Worm (Caenorhabditis elegans) whole organism, L1 larva: ENCODE measurements around the gene T08B6.1.

Source experiments
- C16A3.4 ChIP-seq: fragments of 150-350 bp; optimal IDR thresholded peaks from 2 replicates; lab custom pipeline; 2014; ENCODE audit warnings: missing biosample characterization, missing genetic modification characterization
- F16B12.6 ChIP-seq: fragments of 150-350 bp; optimal IDR thresholded peaks from 2 replicates; lab custom pipeline; 2014; ENCODE audit warnings: missing biosample characterization, missing genetic modification characterization
- Y116A8C.19 ChIP-seq: sonication (generic microtip); optimal IDR thresholded peaks from 2 replicates; lab custom pipeline; 2016; ENCODE audit warnings: missing compliant biosample characterization, missing genetic modification characterization, borderline replicate concordance
- alr-1 ChIP-seq: fragments of 200-800 bp; sonication (Bioruptor generic); optimal IDR thresholded peaks from 2 replicates; lab custom pipeline; 2018; ENCODE audit warnings: borderline replicate concordance, mild to moderate bottlenecking, missing genetic modification characterization, missing compliant biosample characterization
- ceh-63 ChIP-seq: fragments of 200-800 bp; sonication (Bioruptor generic); optimal IDR thresholded peaks from 2 replicates; lab custom pipeline; 2018; ENCODE audit warnings: mild to moderate bottlenecking, missing genetic modification characterization, missing compliant biosample characterization
- ceh-82 ChIP-seq, 3 experiments: fragments of 150-350 bp in 1 of 3; sonication (generic microtip) in 2 of 3; optimal IDR thresholded peaks; 2 replicates each; lab custom pipeline; 2014 to 2017; ENCODE audit warnings: missing biosample characterization in 3 of 3, missing genetic modification characterization in 3 of 3
- ceh-88 ChIP-seq: fragments of 200-800 bp; sonication (Bioruptor generic); IDR thresholded peaks from 2 replicates; pipeline ENCODE4 v1.3.6; 2022; ENCODE audit warnings: missing genetic modification characterization, missing compliant biosample characterization
- dpl-1 ChIP-seq, 3 experiments: fragments of 150-350 bp in 2 of 3; sonication (generic microtip) in 1 of 3; optimal IDR thresholded peaks; 2 replicates each; lab custom pipeline; 2014 to 2017; ENCODE audit warnings: missing biosample characterization in 3 of 3, missing genetic modification characterization in 3 of 3, missing genetic modification reagents in 3 of 3
- efl-1 ChIP-seq, 4 experiments: fragments of 150-350 bp; optimal IDR thresholded peaks in 3 of 4; peaks in 1 of 4; 1 replicate in 1 of 4; 2 replicates in 3 of 4; lab custom pipeline; 2014; ENCODE audit warnings: missing biosample characterization in 2 of 4, missing genetic modification characterization in 2 of 4, missing genetic modification reagents in 2 of 4
- egl-13 ChIP-seq: sonication (generic microtip); optimal IDR thresholded peaks from 2 replicates; lab custom pipeline; 2016; ENCODE audit warnings: missing genotype, missing genetic modification reagents, missing genetic modification characterization, missing compliant biosample characterization
- elt-2 ChIP-seq: sonication (generic microtip); optimal IDR thresholded peaks from 2 replicates; lab custom pipeline; 2016; ENCODE audit warnings: missing genetic modification characterization, mild to moderate bottlenecking, inconsistent platforms, missing compliant biosample characterization, missing genetic modification reagents
- elt-3 ChIP-seq, 6 experiments: fragments of 150-350 bp in 1 of 6; sonication (generic microtip); optimal IDR thresholded peaks; 2 replicates each; lab custom pipeline; 2017 to 2018; ENCODE audit warnings: missing biosample characterization in 6 of 6, missing genetic modification characterization in 6 of 6, inconsistent platforms in 1 of 6
- hpl-2 ChIP-seq: fragments of 150-350 bp; optimal IDR thresholded peaks from 2 replicates; lab custom pipeline; 2014; ENCODE audit warnings: missing biosample characterization, missing genetic modification reagents, missing genetic modification characterization
- lin-15B ChIP-seq: fragments of 150-350 bp; sonication (generic microtip); optimal IDR thresholded peaks from 3 replicates; lab custom pipeline; 2014; ENCODE audit warnings: missing biosample characterization, missing genetic modification characterization
- mep-1 ChIP-seq: fragments of 150-350 bp; optimal IDR thresholded peaks from 2 replicates; lab custom pipeline; 2014; ENCODE audit warnings: missing biosample characterization, missing genetic modification characterization
- nhr-19 ChIP-seq: fragments of 200-800 bp; sonication (Bioruptor generic); conservative IDR thresholded peaks from 2 replicates; pipeline ENCODE4 v1.3.6; 2022; ENCODE audit warnings: missing genetic modification characterization, missing compliant biosample characterization
- nhr-237 ChIP-seq: fragments of 150-350 bp; optimal IDR thresholded peaks from 2 replicates; lab custom pipeline; 2014; ENCODE audit warnings: missing biosample characterization, missing genetic modification characterization
- nhr-47 ChIP-seq: sonication (generic microtip); optimal IDR thresholded peaks from 2 replicates; lab custom pipeline; 2016; ENCODE audit warnings: mild to moderate bottlenecking, missing genetic modification characterization, moderate library complexity, missing compliant biosample characterization
- unc-130 ChIP-seq: fragments of 150-350 bp; optimal IDR thresholded peaks from 2 replicates; lab custom pipeline; 2017; ENCODE audit warnings: missing biosample characterization, missing genetic modification characterization, inconsistent platforms
- unc-98 ChIP-seq: fragments of 200-800 bp; sonication (Bioruptor generic); IDR thresholded peaks from 2 replicates; pipeline ENCODE4 v1.3.6; 2022; ENCODE audit warnings: missing genetic modification characterization, missing compliant biosample characterization
- xbp-1 ChIP-seq: sonication (generic microtip); optimal IDR thresholded peaks from 2 replicates; lab custom pipeline; 2016; ENCODE audit warnings: missing genetic modification characterization, missing compliant biosample characterization
- zip-4 ChIP-seq: fragments of 200-800 bp; sonication (Bioruptor generic); optimal IDR thresholded peaks from 2 replicates; lab custom pipeline; 2018; ENCODE audit warnings: mild to moderate bottlenecking, missing genetic modification characterization, moderate library complexity, missing compliant biosample characterization
- ztf-11 ChIP-seq, 2 experiments: sonication (generic microtip); optimal IDR thresholded peaks; 2 replicates each; lab custom pipeline; 2016 to 2017; ENCODE audit warnings: missing genetic modification characterization in 2 of 2, missing biosample characterization in 1 of 2, missing compliant biosample characterization in 1 of 2

T08B6.1 gene

DNA sequence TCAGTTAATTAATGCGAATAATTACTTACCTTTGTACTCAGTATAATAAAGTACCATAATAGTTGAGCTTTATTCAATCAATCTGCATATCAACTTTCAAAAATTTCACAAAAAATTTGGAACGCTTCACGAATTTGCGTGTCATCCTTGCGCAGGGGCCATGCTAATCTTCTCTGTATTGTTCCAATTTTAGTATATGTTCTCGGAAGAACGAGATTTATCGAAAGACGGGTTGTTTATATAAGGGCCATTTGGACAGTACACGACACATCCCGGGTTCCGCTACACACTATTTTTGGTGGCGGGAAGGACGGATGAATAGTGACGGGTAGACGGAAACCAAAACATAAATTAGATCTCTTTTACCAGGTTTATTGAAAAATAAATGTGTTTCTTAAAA lies 22.6 kb downstream of the T08B6.1 start:
- TF ChIP-seq unc-98 (GFP tag; lab: Robert Waterston, UW): no peak
- no peak for TF ChIP-seq C16A3.4 (tag; lab: Kevin White, UChicago)
- no peak for TF ChIP-seq ceh-63
- TF ChIP-seq nhr-47 (tag; lab: Kevin White, UChicago): no peak
- TF ChIP-seq Y116A8C.19 (tag; lab: Kevin White, UChicago): no peak

ce11 chrIV:4861449-4861848 lies 25.7 kb downstream of the T08B6.1 start, which contains the start of the genes Y17G9A.4 and str-173:
Y17G9A.4 (minus strand) TSS chrIV:4861549.
str-173 (plus strand) TSS chrIV:4861773.
- TF ChIP-seq unc-130 (tag; lab: Kevin White, UChicago): no peak
- no peak for TF ChIP-seq ztf-11 (tag; optimal IDR thresholded peaks at IDR 0.05; lab: Kevin White, UChicago)
- no peak for TF ChIP-seq xbp-1
- TF ChIP-seq mep-1: no peak
- TF ChIP-seq lin-15B (tag; lab: Kevin White, UChicago): no peak

DNA sequence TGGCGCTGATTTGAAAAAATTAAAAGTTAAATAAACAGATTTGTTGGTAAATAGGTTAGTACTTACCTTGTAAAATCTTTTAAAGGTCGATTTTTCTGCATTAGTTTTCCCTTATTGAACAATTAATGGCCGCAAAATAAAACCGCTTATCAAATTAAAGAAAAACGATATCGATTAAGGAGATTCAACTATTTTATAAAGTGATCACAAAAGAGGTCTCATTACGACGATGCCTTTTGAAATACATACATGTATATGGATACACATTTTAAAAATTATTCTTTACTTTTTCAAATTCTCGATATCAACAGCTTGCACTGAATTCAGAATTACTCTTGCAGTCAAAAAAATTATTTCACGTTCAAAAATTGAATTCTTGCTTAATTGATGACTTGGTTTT lies 28.6 kb downstream of the T08B6.1 start, which contains the start of gene Y17G9A.3:
Y17G9A.3 (minus strand) TSS at position 101 of the 400 bp plus-strand sequence.
- no peak for TF ChIP-seq F16B12.6
- no peak for TF ChIP-seq nhr-19 (GFP tag; lab: Robert Waterston, UW)
- TF ChIP-seq efl-1 (optimal IDR thresholded peaks at IDR 0.05; lab: Kevin White, UChicago): no peak
- no peak for TF ChIP-seq efl-1 (GFP tag; optimal IDR thresholded peaks at IDR 0.05 in 1 of 2; lab: Kevin White, UChicago)
- TF ChIP-seq ztf-11 (tag; optimal IDR thresholded peaks at IDR 0.05; lab: Kevin White, UChicago): no peak
- no peak for TF ChIP-seq nhr-237
- no peak for TF ChIP-seq egl-13
- TF ChIP-seq alr-1 (tag; lab: Kevin White, UChicago): no peak

DNA sequence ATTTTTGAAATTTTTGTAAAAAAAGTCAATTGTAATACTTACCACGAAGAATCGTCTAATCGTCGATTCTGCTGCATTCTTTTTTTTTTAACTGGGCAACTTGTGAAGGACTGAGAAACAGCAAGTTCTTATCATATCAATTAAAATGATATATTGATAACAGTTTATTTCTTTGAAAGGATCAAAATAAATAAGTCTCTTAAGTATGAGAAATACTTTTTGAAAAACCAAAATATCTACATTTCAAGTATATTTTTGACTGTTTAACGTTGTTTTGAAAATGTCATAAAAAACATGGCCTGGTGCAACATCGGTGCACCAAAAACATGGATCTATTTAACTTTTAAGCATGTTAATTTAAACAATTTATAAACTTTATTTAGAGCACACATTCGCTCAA lies 31.0 kb downstream of the T08B6.1 start, which contains the start of gene Y17G9A.2:
Y17G9A.2 (minus strand) TSS at position 101 of the 400 bp plus-strand sequence.
- TF ChIP-seq elt-3 (tag; optimal IDR thresholded peaks at IDR 0.05; lab: Kevin White, UChicago) (peak in 1 of 6 experiments; percentile 21), ceh-88 (no peak), ceh-82 (tag; optimal IDR thresholded peaks at IDR 0.05; lab: Kevin White, UChicago) (no peak)

ce11 chrIV:4846793-4847192 lies 40.4 kb downstream of the T08B6.1 start, which contains the start of gene tat-2:
tat-2 (minus strand) TSS chrIV:4846893.
- TF ChIP-seq hpl-2 (GFP tag; lab: Kevin White, UChicago): no peak
- TF ChIP-seq zip-4: no peak

- TF ChIP-seq dpl-1 (GFP tag; optimal IDR thresholded peaks at IDR 0.05; lab: Kevin White, UChicago) (no peak), elt-2 (peak; percentile 48)
Measured at ce11 chrIV:4842030-4842429, 45.1 kb downstream of the T08B6.1 start.
